Worm (Caenorhabditis elegans): ENCODE data around the gene mdt-6.
"Not testable (repeated sequence)": the region's sequence is repeated elsewhere in the genome, so short reads cannot be mapped to it uniquely, and the experiment has no call there.

The mdt-6 gene

DNA sequence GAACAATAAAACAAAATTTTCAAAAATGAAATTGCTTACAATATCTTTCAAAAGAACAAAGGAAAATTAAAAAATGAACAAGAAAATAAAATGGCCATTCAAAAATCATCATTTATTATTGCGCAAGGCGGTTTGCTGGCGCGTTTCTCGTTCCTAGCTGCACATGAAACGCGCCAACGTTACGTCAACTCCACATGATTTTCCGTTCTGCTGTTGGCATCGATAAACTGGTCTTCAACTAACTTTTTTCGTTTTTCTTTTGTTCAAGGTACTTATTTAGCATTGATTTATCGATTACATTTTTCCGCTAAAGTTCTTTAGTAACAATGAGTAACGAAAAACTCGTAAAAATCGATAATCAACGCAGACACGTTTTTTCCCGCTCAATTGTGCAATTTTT lies 972 bp upstream of the mdt-6 start, which contains the start of the genes Y57E12AL.6 and Y57E12AL.1 (continued):
- peak; percentile 48 for TF ChIP-seq elt-2 (tag; optimal IDR thresholded peaks at IDR 0.05)
- TF ChIP-seq ztf-4 (tag; optimal IDR thresholded peaks at IDR 0.05) = peak; percentile 26
- TF ChIP-seq sea-2 (GFP tag; optimal IDR thresholded peaks at IDR 0.05) = no peak
- TF ChIP-seq nfya-1 (tag; optimal IDR thresholded peaks at IDR 0.05; ENCODE audit: insufficient read depth) = peak; percentile 78
- no peak for TF ChIP-seq nhr-76 (tag; optimal IDR thresholded peaks at IDR 0.05)
- peak; percentile 31 for TF ChIP-seq ama-1 (optimal IDR thresholded peaks at IDR 0.05)

DNA sequence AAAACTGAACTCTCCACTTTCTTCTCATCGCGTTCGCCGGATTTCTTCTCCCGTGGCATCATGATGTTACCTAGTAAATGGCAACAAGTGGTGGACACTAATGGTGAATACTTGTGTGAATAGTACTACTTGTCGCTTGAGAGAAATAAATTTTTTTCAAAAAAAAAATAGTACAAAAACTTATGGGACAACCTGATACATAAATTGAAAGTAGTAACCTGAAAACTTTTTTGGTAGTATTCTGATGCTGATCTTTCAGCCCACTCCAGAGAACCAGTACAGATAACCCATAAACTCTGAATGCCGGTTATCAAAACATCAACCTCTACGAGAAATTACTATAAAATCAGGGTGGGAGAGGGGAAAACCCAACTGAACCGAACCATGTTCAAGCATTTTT lies 1.6 kb downstream of the mdt-6 start, which contains the start of gene Y57E12AL.2:
Y57E12AL.2 (plus strand) TSS at position 301 of the 400 bp plus-strand sequence.
- not testable (repeated sequence) for TF ChIP-seq nfya-1 (tag; optimal IDR thresholded peaks at IDR 0.05; ENCODE audit: insufficient read depth); fkh-2 (tag; optimal IDR thresholded peaks at IDR 0.05); elt-2 (tag; optimal IDR thresholded peaks at IDR 0.05)

DNA sequence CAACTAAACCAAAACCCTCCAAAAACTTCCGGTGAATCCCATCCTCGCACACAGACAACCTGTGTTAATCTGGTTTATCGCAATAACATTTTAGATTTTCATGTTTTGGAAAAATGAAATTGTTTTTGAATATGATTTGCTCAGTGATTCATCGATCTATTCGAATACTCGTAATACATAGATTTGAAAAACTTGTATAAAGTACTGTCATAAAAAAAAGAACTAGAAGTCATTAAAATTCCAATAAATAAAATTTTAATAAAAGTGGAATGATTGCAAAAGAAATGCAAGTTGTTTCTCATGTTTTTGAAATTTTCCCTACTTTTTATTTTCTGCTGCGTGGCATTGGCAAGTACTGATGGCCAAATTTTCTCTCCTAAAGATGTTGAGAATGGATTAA lies 4.8 kb downstream of the mdt-6 start, which contains the start of gene spig-8:
spig-8 (plus strand) TSS at position 301 of the 400 bp plus-strand sequence.
- TF ChIP-seq nhr-237 (tag; optimal IDR thresholded peaks at IDR 0.05) (no peak), nhr-23 (tag; optimal IDR thresholded peaks at IDR 0.05) (no peak), ztf-11 (tag; optimal IDR thresholded peaks at IDR 0.05) (no peak), jun-1 (tag; optimal IDR thresholded peaks at IDR 0.05) (no peak)

DNA sequence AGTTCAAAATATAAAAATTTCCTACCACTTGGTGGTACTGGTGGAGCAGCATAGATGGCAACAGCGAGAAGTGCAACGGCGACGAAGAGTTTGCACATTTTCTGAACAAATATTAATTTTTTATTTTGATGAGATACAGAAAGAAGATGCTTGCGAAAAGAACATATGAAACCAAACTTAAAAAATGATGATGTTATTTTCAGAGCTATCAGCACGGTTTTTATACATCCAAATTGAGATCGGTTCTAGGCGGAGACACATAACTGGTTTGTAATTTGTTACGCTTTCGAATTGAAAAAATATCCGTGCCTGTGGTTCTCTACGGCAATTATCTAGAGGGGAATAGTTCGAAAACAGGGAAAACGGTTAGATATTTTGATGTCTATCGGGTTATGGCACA lies 6.3 kb downstream of the mdt-6 start, which contains the start of gene txt-17:
txt-17 (minus strand) TSS at position 101 of the 400 bp plus-strand sequence.
- TF ChIP-seq elt-1 (tag; optimal IDR thresholded peaks at IDR 0.05) = no peak
- TF ChIP-seq pqm-1 (tag; optimal IDR thresholded peaks at IDR 0.05) = no peak
- TF ChIP-seq elt-2 (tag; optimal IDR thresholded peaks at IDR 0.05) = no peak
- no peak for TF ChIP-seq fkh-10 (GFP tag; optimal IDR thresholded peaks at IDR 0.05)

DNA sequence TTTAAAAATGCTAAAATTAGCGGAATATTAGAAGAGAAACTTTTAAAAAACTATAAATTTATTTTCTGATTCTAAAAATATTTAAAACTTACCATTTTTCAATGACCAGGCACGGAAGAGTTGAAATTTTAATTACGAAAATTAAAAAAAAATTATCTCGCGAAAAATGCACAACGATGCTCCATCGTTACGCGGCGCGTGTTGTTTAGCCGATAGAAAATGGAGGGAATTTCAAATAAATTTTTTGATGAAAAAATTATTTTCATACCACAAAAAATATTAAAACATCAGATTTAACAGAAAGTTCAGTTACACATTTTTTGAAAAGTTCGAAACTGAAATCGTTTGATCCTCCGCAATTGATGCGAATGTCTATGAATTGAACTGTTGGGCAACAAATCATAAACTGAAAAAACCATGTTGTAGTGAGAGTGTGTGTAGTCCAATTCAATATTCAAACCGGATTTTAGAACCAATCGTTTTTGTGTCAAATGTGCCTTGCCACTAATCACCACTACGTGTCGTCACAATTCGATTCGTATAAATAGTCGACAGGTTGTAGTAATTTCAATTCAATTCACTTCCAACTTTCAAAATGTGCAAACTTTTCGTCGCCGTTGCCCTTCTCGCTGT lies 8.2 kb downstream of the mdt-6 start, which contains the start of the genes tofu-2 and spig-1:
tofu-2 (minus strand) TSS at position 116 of the 633 bp plus-strand sequence.
spig-1 (plus strand) TSS at position 583 of the 633 bp plus-strand sequence.
- TF ChIP-seq lsy-12 (tag; optimal IDR thresholded peaks at IDR 0.05) (no peak), elt-2 (tag; optimal IDR thresholded peaks at IDR 0.05) (no peak), skn-1 (tag; optimal IDR thresholded peaks at IDR 0.05) (no peak), ceh-28 (tag; optimal IDR thresholded peaks at IDR 0.05) (no peak), nhr-23 (tag; optimal IDR thresholded peaks at IDR 0.05) (no peak), hmg-11 (tag; optimal IDR thresholded peaks at IDR 0.05) (no peak), sea-2 (GFP tag; optimal IDR thresholded peaks at IDR 0.05) (no peak), nhr-11 (tag; optimal IDR thresholded peaks at IDR 0.05) (no peak), lin-15B (tag; optimal IDR thresholded peaks at IDR 0.05) (no peak), nhr-28 (tag; optimal IDR thresholded peaks at IDR 0.05) (no peak), fkh-2 (tag; optimal IDR thresholded peaks at IDR 0.05) (no peak), fkh-10 (GFP tag; optimal IDR thresholded peaks at IDR 0.05) (no peak)

DNA sequence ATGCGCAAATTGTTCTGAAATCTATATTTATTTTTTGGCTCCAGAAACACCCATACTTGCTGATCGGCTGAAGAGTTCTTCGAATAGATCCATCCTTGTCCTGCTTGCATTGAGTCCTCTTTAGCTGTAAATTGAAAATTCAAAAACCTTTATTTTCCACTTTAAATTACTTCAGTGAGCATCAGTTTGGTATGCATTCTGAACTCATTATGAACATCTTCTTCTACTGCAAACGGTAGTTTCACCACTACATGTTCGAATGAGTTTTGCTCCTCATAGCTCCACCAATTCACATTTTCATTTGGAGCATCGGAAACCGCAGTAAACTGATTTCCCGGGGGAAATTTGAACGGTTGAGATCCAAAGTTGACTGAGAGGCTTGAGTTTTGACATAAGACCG lies 9.3 kb downstream of the mdt-6 start:
- TF ChIP-seq ceh-9 (tag; optimal IDR thresholded peaks at IDR 0.05) = no peak
- no peak for TF ChIP-seq ceh-16 (tag; optimal IDR thresholded peaks at IDR 0.05)
- TF ChIP-seq nhr-12 (tag; optimal IDR thresholded peaks at IDR 0.05) = no peak
- TF ChIP-seq hmg-11 (tag; optimal IDR thresholded peaks at IDR 0.05) = no peak
- no peak for TF ChIP-seq unc-62 (GFP tag; optimal IDR thresholded peaks at IDR 0.05)
- TF ChIP-seq mml-1 (tag; optimal IDR thresholded peaks at IDR 0.05) = no peak
- TF ChIP-seq unc-39 (tag; optimal IDR thresholded peaks at IDR 0.05) = no peak
- TF ChIP-seq lsy-12 (tag; optimal IDR thresholded peaks at IDR 0.05) = no peak
- TF ChIP-seq jun-1 (tag; optimal IDR thresholded peaks at IDR 0.05) = no peak
- TF ChIP-seq lin-39 (tag; optimal IDR thresholded peaks at IDR 0.05) = no peak
- TF ChIP-seq elt-1 (tag; optimal IDR thresholded peaks at IDR 0.05) = no peak
- TF ChIP-seq zag-1 (tag; optimal IDR thresholded peaks at IDR 0.05) = no peak
- no peak for TF ChIP-seq lin-15B (tag; optimal IDR thresholded peaks at IDR 0.05)
- TF ChIP-seq elt-3 (tag; optimal IDR thresholded peaks at IDR 0.05) = no peak
- no peak for TF ChIP-seq snpc-4 (tag; optimal IDR thresholded peaks at IDR 0.05)
- TF ChIP-seq elt-2 (tag; optimal IDR thresholded peaks at IDR 0.05) = no peak
- no peak for TF ChIP-seq ceh-82 (tag; optimal IDR thresholded peaks at IDR 0.05)
- TF ChIP-seq egl-5 (tag; optimal IDR thresholded peaks at IDR 0.05) = no peak
- TF ChIP-seq ztf-4 (tag; optimal IDR thresholded peaks at IDR 0.05) = no peak
- TF ChIP-seq ztf-11 (tag; optimal IDR thresholded peaks at IDR 0.05) = no peak
